Worm (Caenorhabditis elegans): ENCODE results near the gene F46B6.6.

DNA sequence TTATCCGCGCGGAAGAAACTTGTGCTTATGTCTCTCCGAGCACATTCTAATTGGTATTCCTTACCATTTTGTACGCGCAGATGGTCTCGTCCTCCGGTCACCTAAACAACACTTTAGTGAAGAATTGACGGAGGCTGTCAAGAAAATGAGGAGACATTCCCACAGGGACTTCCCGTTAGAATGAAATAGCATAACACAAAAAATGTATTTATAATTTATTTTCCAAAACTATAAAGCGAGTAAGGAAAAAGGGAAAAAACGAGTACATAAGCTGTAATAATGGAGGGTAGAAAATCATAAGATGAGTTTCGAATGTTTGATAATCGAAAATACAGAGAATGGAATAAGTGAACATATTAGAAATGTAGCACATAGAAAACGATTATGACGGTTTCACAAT is 10.9 kb downstream of the F46B6.6 start, which contains the start of gene F46B6.12:
- no peak for TF ChIP-seq W03F9.2 (tag; optimal IDR thresholded peaks at IDR 0.05)
- TF ChIP-seq him-1 (tag; optimal IDR thresholded peaks at IDR 0.05): no peak
- no peak for TF ChIP-seq dao-5 (tag; optimal IDR thresholded peaks at IDR 0.05)
